Fruit fly (Drosophila melanogaster) whole organism, wandering third instar larva: ENCODE data around the gene Elal.

ENCODE experiments used
- Abd-B ChIP-seq: fragments of >200 bp; optimal IDR thresholded peaks from 2 replicates; lab custom pipeline; 2017; ENCODE audit warnings: missing biosample characterization, missing genetic modification characterization
- CG32264 ChIP-seq: fragments of 200-800 bp; sonication (Bioruptor generic); optimal IDR thresholded peaks from 2 replicates; lab custom pipeline; 2016; ENCODE audit warnings: missing biosample characterization, missing genetic modification characterization
- CG9705 ChIP-seq: fragments of 200-800 bp; sonication (Bioruptor generic); optimal IDR thresholded peaks from 2 replicates; lab custom pipeline; 2018; ENCODE audit warnings: missing biosample characterization, mild to moderate bottlenecking, missing genetic modification characterization
- CrebA ChIP-seq: fragments of 200-800 bp; sonication (Bioruptor generic); optimal IDR thresholded peaks from 2 replicates; lab custom pipeline; 2016; ENCODE audit warnings: missing biosample characterization, mild to moderate bottlenecking, missing genetic modification characterization, borderline replicate concordance
- Dfd ChIP-seq: fragments of >200 bp; optimal IDR thresholded peaks from 2 replicates; lab custom pipeline; 2017; ENCODE audit warnings: missing biosample characterization, missing genetic modification characterization
- Dif ChIP-seq: fragments of 200-275, 200-300 bp; sonication (Bioruptor generic); optimal IDR thresholded peaks from 2 replicates; lab custom pipeline; 2018; ENCODE audit warnings: missing biosample characterization, missing genetic modification characterization; ENCODE audit not compliant: partially characterized antibody
- GATAd ChIP-seq: sonication (Bioruptor generic); optimal IDR thresholded peaks from 2 replicates; lab custom pipeline; 2016; ENCODE audit warnings: missing biosample characterization, missing genetic modification characterization
- HLH106 ChIP-seq: fragments of 200-800 bp; optimal IDR thresholded peaks from 3 replicates; lab custom pipeline; 2019; ENCODE audit warnings: missing biosample characterization, mild to moderate bottlenecking, missing genetic modification characterization, moderate library complexity
- Hnf4 ChIP-seq: fragments of 200-800 bp; sonication (Bioruptor generic); optimal IDR thresholded peaks from 2 replicates; lab custom pipeline; 2016; ENCODE audit warnings: missing biosample characterization, mild to moderate bottlenecking, missing genetic modification characterization
- Hr78 ChIP-seq: fragments of >200 bp; optimal IDR thresholded peaks from 2 replicates; lab custom pipeline; 2017; ENCODE audit warnings: missing biosample characterization, missing genetic modification characterization
- Hr83 ChIP-seq: fragments of 200-300 bp; sonication (Bioruptor generic); optimal IDR thresholded peaks from 2 replicates; lab custom pipeline; 2016; ENCODE audit warnings: missing biosample characterization, mild to moderate bottlenecking, missing genetic modification characterization, moderate library complexity; ENCODE audit not compliant: poor library complexity, severe bottlenecking
- Mio ChIP-seq: sonication (Bioruptor generic); optimal IDR thresholded peaks from 2 replicates; lab custom pipeline; 2016; ENCODE audit warnings: missing biosample characterization, missing genetic modification characterization
- Myc ChIP-seq: fragments of >200 bp; optimal IDR thresholded peaks from 2 replicates; lab custom pipeline; 2017
- N ChIP-seq: fragments of >200 bp; optimal IDR thresholded peaks from 2 replicates; lab custom pipeline; 2018; ENCODE audit warnings: missing biosample characterization, missing external identifiers, missing genetic modification characterization
- OdsH ChIP-seq: fragments of 200-800 bp; sonication (Bioruptor generic); optimal IDR thresholded peaks from 2 replicates; lab custom pipeline; 2016; ENCODE audit warnings: missing biosample characterization, mild to moderate bottlenecking, missing genetic modification characterization
- Rel ChIP-seq, 2 experiments: fragments of 200-800 bp; sonication (Bioruptor generic) in 1 of 2; optimal IDR thresholded peaks; 2 replicates in 1 of 2; 3 replicates in 1 of 2; lab custom pipeline; 2016 to 2019; ENCODE audit warnings: mild to moderate bottlenecking in 2 of 2, missing biosample characterization in 2 of 2, missing genetic modification characterization in 2 of 2, moderate library complexity in 1 of 2
- Sp1 ChIP-seq: fragments of 200-800 bp; sonication (Bioruptor generic); optimal IDR thresholded peaks from 3 replicates; lab custom pipeline; 2019; ENCODE audit warnings: missing biosample characterization, mild to moderate bottlenecking, missing genetic modification characterization, moderate library complexity
- Vsx2 ChIP-seq: fragments of 200-300, 225-300 bp; sonication (Bioruptor generic); optimal IDR thresholded peaks from 2 replicates; lab custom pipeline; 2018; ENCODE audit warnings: missing biosample characterization, missing genetic modification characterization; ENCODE audit not compliant: partially characterized antibody
- br ChIP-seq: fragments of 200-800 bp; sonication (Bioruptor generic); optimal IDR thresholded peaks from 2 replicates; lab custom pipeline; 2016; ENCODE audit warnings: missing biosample characterization, missing genetic modification characterization
- brk ChIP-seq: fragments of 200-800 bp; sonication (Bioruptor generic); optimal IDR thresholded peaks from 2 replicates; lab custom pipeline; 2016; ENCODE audit warnings: missing biosample characterization, mild to moderate bottlenecking, missing genetic modification characterization
- dl ChIP-seq, 2 experiments: fragments of 175-275, 200-275 bp in 1 of 2; fragments of 200-275 bp in 1 of 2; sonication (Bioruptor generic); optimal IDR thresholded peaks; lab custom pipeline; 2018; ENCODE audit warnings: mild to moderate bottlenecking in 2 of 2, missing biosample characterization in 2 of 2, missing genetic modification characterization in 2 of 2, moderate library complexity in 2 of 2; ENCODE audit not compliant: partially characterized antibody in 2 of 2, insufficient read depth in 1 of 2
- dmrt93B ChIP-seq: fragments of 200-800 bp; sonication (Bioruptor generic); optimal IDR thresholded peaks from 2 replicates; lab custom pipeline; 2018; ENCODE audit warnings: missing biosample characterization, mild to moderate bottlenecking, missing genetic modification characterization
- dsf ChIP-seq: sonication (Bioruptor generic); optimal IDR thresholded peaks from 2 replicates; lab custom pipeline; 2016; ENCODE audit warnings: missing biosample characterization, missing genetic modification characterization, borderline replicate concordance
- ey ChIP-seq: fragments of 200-800 bp; sonication (Bioruptor generic); optimal IDR thresholded peaks from 2 replicates; lab custom pipeline; 2016; ENCODE audit warnings: missing biosample characterization, missing genetic modification characterization
- foxo ChIP-seq, 2 experiments: fragments of 200-800 bp; sonication (Bioruptor generic); optimal IDR thresholded peaks; 2 replicates in 1 of 2; 3 replicates in 1 of 2; lab custom pipeline; 2016 to 2017; ENCODE audit warnings: missing biosample characterization in 2 of 2, missing genetic modification characterization in 2 of 2
- fru ChIP-seq: fragments of 200-800 bp; sonication (Bioruptor generic); optimal IDR thresholded peaks from 3 replicates; lab custom pipeline; 2016; ENCODE audit warnings: missing biosample characterization, mild to moderate bottlenecking, missing genetic modification characterization
- h ChIP-seq: fragments of 200-800 bp; sonication (Bioruptor generic); optimal IDR thresholded peaks from 3 replicates; lab custom pipeline; 2016; ENCODE audit warnings: missing biosample characterization, mild to moderate bottlenecking, missing genetic modification characterization
- jim ChIP-seq: fragments of 175-275, 200-325 bp; sonication (Bioruptor generic); optimal IDR thresholded peaks from 2 replicates; lab custom pipeline; 2016; ENCODE audit warnings: missing biosample characterization, mild to moderate bottlenecking, missing genetic modification characterization
- pan ChIP-seq: fragments of >200 bp; optimal IDR thresholded peaks from 2 replicates; lab custom pipeline; 2017
- psq ChIP-seq: fragments of 200-800 bp; sonication (Bioruptor generic); optimal IDR thresholded peaks from 3 replicates; lab custom pipeline; 2017; ENCODE audit warnings: missing biosample characterization, mild to moderate bottlenecking, missing genetic modification characterization, moderate library complexity
- rgr ChIP-seq: fragments of 200-800 bp; sonication (Bioruptor generic); optimal IDR thresholded peaks from 3 replicates; lab custom pipeline; 2016; ENCODE audit warnings: missing biosample characterization, mild to moderate bottlenecking, missing genetic modification characterization
- sv ChIP-seq: fragments of 200-800 bp; sonication (Bioruptor generic); optimal IDR thresholded peaks from 3 replicates; lab custom pipeline; 2016; ENCODE audit warnings: missing biosample characterization, missing genetic modification characterization
- tai ChIP-seq: sonication (Bioruptor generic); optimal IDR thresholded peaks from 2 replicates; lab custom pipeline; 2016; ENCODE audit warnings: missing biosample characterization, missing genetic modification characterization
- usp ChIP-seq: fragments of >200 bp; optimal IDR thresholded peaks from 2 replicates; lab custom pipeline; 2017; ENCODE audit warnings: missing biosample characterization, missing genetic modification characterization
- woc ChIP-seq: sonication (Bioruptor generic); optimal IDR thresholded peaks from 2 replicates; lab custom pipeline; 2016; ENCODE audit warnings: missing biosample characterization, mild to moderate bottlenecking, missing genetic modification characterization

The Elal gene

dm6 chr3R:24875939-24876842 lies 11.0 kb downstream of the Elal start, which contains the start of gene CG3744:
Gene CG3744 (minus strand): TSS chr3R:24876654.
- no peak for TF ChIP-seq Abd-B
- TF ChIP-seq HLH106, result peak; percentile 90
- no peak for TF ChIP-seq pan (lab: Kevin White, UChicago)
- TF ChIP-seq sv (GFP tag; lab: Kevin White, UChicago), result peak; percentile 86
- TF ChIP-seq CG32264 (GFP tag; lab: Kevin White, UChicago), result no peak
- TF ChIP-seq tai (GFP tag; lab: Kevin White, UChicago), result no peak
- no peak for TF ChIP-seq usp
- TF ChIP-seq ey (GFP tag; lab: Kevin White, UChicago), result peak; percentile 68
- peak; percentile 57 for TF ChIP-seq br (GFP tag; lab: Kevin White, UChicago)
- peak; percentile 59 for TF ChIP-seq fru (GFP tag; lab: Kevin White, UChicago)
- TF ChIP-seq CrebA, result no peak
- no peak for TF ChIP-seq brk
- TF ChIP-seq psq (GFP tag; lab: Kevin White, UChicago), result peak; percentile 72
- no peak for TF ChIP-seq Dif (GFP tag; lab: Kevin White, UChicago)
- TF ChIP-seq Rel (GFP tag; optimal IDR thresholded peaks at IDR 0.05; lab: Kevin White, UChicago), result no peak
- no peak for TF ChIP-seq Rel (tag; optimal IDR thresholded peaks at IDR 0.05; lab: Kevin White, UChicago)
- TF ChIP-seq jim (GFP tag; lab: Kevin White, UChicago), result peak; percentile 54
- TF ChIP-seq Hr78 (GFP tag; lab: Kevin White, UChicago), result no peak
- peak; percentile 78 for TF ChIP-seq h (GFP tag; lab: Kevin White, UChicago)
- TF ChIP-seq Hnf4 (GFP tag; lab: Kevin White, UChicago), result no peak
- peak; percentile 84 for TF ChIP-seq CG9705 (GFP tag; lab: Kevin White, UChicago)
- TF ChIP-seq Mio (GFP tag; lab: Kevin White, UChicago), result no peak
- TF ChIP-seq dsf, result no peak
- no peak for TF ChIP-seq Myc
- peak; percentile 81 for TF ChIP-seq rgr (GFP tag; lab: Kevin White, UChicago)
- TF ChIP-seq Vsx2, result no peak
- TF ChIP-seq dl (GFP tag; optimal IDR thresholded peaks at IDR 0.05; lab: Kevin White, UChicago; ENCODE audit: insufficient read depth in 1 of 2, partially characterized antibody in 2 of 2), result no peak
- TF ChIP-seq foxo (GFP tag; optimal IDR thresholded peaks at IDR 0.05; lab: Kevin White, UChicago), result peak in 1 of 2 experiments; percentile 87
- TF ChIP-seq OdsH (GFP tag; lab: Kevin White, UChicago), result peak; percentile 61
- peak; percentile 88 for TF ChIP-seq woc (GFP tag; lab: Kevin White, UChicago)
- TF ChIP-seq N, result peak; percentile 70
- peak; percentile 78 for TF ChIP-seq dmrt93B (GFP tag; lab: Kevin White, UChicago)
- peak; percentile 81 for TF ChIP-seq Sp1 (GFP tag; lab: Kevin White, UChicago)
- TF ChIP-seq Dfd (GFP tag; lab: Kevin White, UChicago), result no peak
- peak; percentile 53 for TF ChIP-seq GATAd
- TF ChIP-seq Hr83 (GFP tag; lab: Kevin White, UChicago), result peak; percentile 96
- TF ChIP-seq, all 38 proteins: peak for 18

dm6 chr3R:24876843-24877457 lies 11.8 kb downstream of the Elal start, which contains the start of the genes CG11089 and CG31381:
Gene CG11089 (plus strand): TSS chr3R:24877045.
Gene CG31381 (plus strand): TSS chr3R:24877045.
- TF ChIP-seq br (GFP tag; lab: Kevin White, UChicago), result no peak
- TF ChIP-seq Rel (GFP tag; optimal IDR thresholded peaks at IDR 0.05; lab: Kevin White, UChicago), result no peak
- TF ChIP-seq Rel (tag; optimal IDR thresholded peaks at IDR 0.05; lab: Kevin White, UChicago), result peak; percentile 99
- peak; percentile 54 for TF ChIP-seq Myc

dm6 chr3R:24878655-24879054 lies 13.5 kb downstream of the Elal start:
- TF ChIP-seq usp (no peak), Rel (GFP tag; optimal IDR thresholded peaks at IDR 0.05; lab: Kevin White, UChicago) (no peak), Rel (tag; optimal IDR thresholded peaks at IDR 0.05; lab: Kevin White, UChicago) (peak; percentile 73)
